Worm (Caenorhabditis elegans) whole organism, young adult: ENCODE data around the gene lin-22.

Experiments used
- B0336.3 ChIP-seq: fragments of 200-800 bp; sonication (Bioruptor generic); IDR thresholded peaks from 2 replicates; pipeline ENCODE4 v1.3.6; 2022; ENCODE audit warnings: missing genetic modification characterization, missing compliant biosample characterization
- C06A6.2 ChIP-seq: fragments of 200-800 bp; sonication (Bioruptor generic); conservative IDR thresholded peaks from 2 replicates; pipeline ENCODE4 v1.3.6; 2022; ENCODE audit warnings: missing genetic modification characterization, missing compliant biosample characterization
- F23B12.7 ChIP-seq: sonication (generic microtip); optimal IDR thresholded peaks from 2 replicates; lab custom pipeline; 2017; ENCODE audit warnings: missing genetic modification characterization, mild to moderate bottlenecking, missing compliant biosample characterization, antibody characterized with exemption, moderate library complexity; ENCODE audit not compliant: insufficient read depth
- F37B4.10 ChIP-seq: fragments of 200-800 bp; sonication (Bioruptor generic); IDR thresholded peaks from 2 replicates; pipeline ENCODE4 v1.3.6; 2022; ENCODE audit warnings: missing genetic modification characterization, missing compliant biosample characterization
- F52B5.7 ChIP-seq: sonication (generic microtip); optimal IDR thresholded peaks from 2 replicates; lab custom pipeline; 2016; ENCODE audit warnings: mild to moderate bottlenecking, missing genetic modification characterization, missing compliant biosample characterization
- F57C9.4 ChIP-seq: sonication (generic microtip); optimal IDR thresholded peaks from 2 replicates; lab custom pipeline; 2017; ENCODE audit warnings: mild to moderate bottlenecking, missing genetic modification characterization, missing compliant biosample characterization
- K11D2.4 ChIP-seq: fragments of 200-800 bp; sonication (Bioruptor generic); IDR thresholded peaks from 2 replicates; pipeline ENCODE4 v1.3.6; 2022; ENCODE audit warnings: missing genetic modification reagents, missing genetic modification characterization, missing compliant biosample characterization
- Y67H2A.10 ChIP-seq: fragments of 200-800 bp; sonication (Bioruptor generic); conservative IDR thresholded peaks from 2 replicates; pipeline ENCODE4 v1.3.6; 2022; ENCODE audit warnings: missing genetic modification reagents, missing genetic modification characterization, missing compliant biosample characterization
- ama-1 ChIP-seq, 3 experiments: fragments of 150-350 bp in 1 of 3; sonication (generic microtip) in 2 of 3; optimal IDR thresholded peaks; 2 replicates each; lab custom pipeline; 2014 to 2018; ENCODE audit warnings: missing biosample characterization in 2 of 3, missing genetic modification characterization in 2 of 3, missing genetic modification reagents in 2 of 3
- aptf-3 ChIP-seq: fragments of 200-800 bp; sonication (Bioruptor generic); IDR thresholded peaks from 2 replicates; pipeline ENCODE4 v1.3.6; 2022; ENCODE audit warnings: missing genetic modification characterization, missing compliant biosample characterization
- attf-3 ChIP-seq: fragments of 200-800 bp; sonication (Bioruptor generic); conservative IDR thresholded peaks from 2 replicates; pipeline ENCODE4 v1.3.6; 2022; ENCODE audit warnings: missing genetic modification reagents, missing genetic modification characterization, missing compliant biosample characterization
- attf-5 ChIP-seq: fragments of 200-800 bp; sonication (Bioruptor generic); optimal IDR thresholded peaks from 2 replicates; lab custom pipeline; 2018; ENCODE audit warnings: mild to moderate bottlenecking, missing genetic modification characterization, missing compliant biosample characterization
- cebp-2 ChIP-seq: fragments of 200-800 bp; sonication (Bioruptor generic); IDR thresholded peaks from 2 replicates; pipeline ENCODE4 v1.3.6; 2022; ENCODE audit warnings: missing genetic modification characterization, missing compliant biosample characterization
- ceh-40 ChIP-seq: fragments of 200-800 bp; sonication (Bioruptor generic); IDR thresholded peaks from 2 replicates; pipeline ENCODE4 v1.3.6; 2022; ENCODE audit warnings: missing genetic modification characterization, missing compliant biosample characterization
- ceh-91 ChIP-seq: fragments of 200-800 bp; sonication (Bioruptor generic); IDR thresholded peaks from 2 replicates; pipeline ENCODE4 v1.3.6; 2022; ENCODE audit warnings: missing genetic modification reagents, missing genetic modification characterization, missing compliant biosample characterization
- chd-7 ChIP-seq: sonication (generic microtip); optimal IDR thresholded peaks from 2 replicates; lab custom pipeline; 2016; ENCODE audit warnings: mild to moderate bottlenecking, missing genetic modification characterization, moderate library complexity, missing compliant biosample characterization
- egrh-3 ChIP-seq: fragments of 200-800 bp; sonication (Bioruptor generic); IDR thresholded peaks from 2 replicates; pipeline ENCODE4 v1.3.6; 2022; ENCODE audit warnings: missing genetic modification reagents, missing genetic modification characterization, missing compliant biosample characterization
- ekl-4 ChIP-seq: fragments of 200-800 bp; sonication (Bioruptor generic); IDR thresholded peaks from 2 replicates; pipeline ENCODE4 v1.3.6; 2022; ENCODE audit warnings: missing genetic modification reagents, missing genetic modification characterization, missing compliant biosample characterization
- ets-4 ChIP-seq: fragments of 200-800 bp; sonication (Bioruptor generic); optimal IDR thresholded peaks from 2 replicates; lab custom pipeline; 2018; ENCODE audit warnings: mild to moderate bottlenecking, missing genetic modification characterization, missing compliant biosample characterization
- hlh-12 ChIP-seq: sonication (generic microtip); optimal IDR thresholded peaks from 2 replicates; lab custom pipeline; 2016; ENCODE audit warnings: missing genetic modification characterization, missing compliant biosample characterization
- hmg-1.2 ChIP-seq: fragments of 200-800 bp; sonication (Bioruptor generic); IDR thresholded peaks from 2 replicates; pipeline ENCODE4 v1.3.6; 2022; ENCODE audit warnings: missing genetic modification reagents, missing genetic modification characterization, missing compliant biosample characterization
- let-526 ChIP-seq: fragments of 200-800 bp; sonication (Bioruptor generic); IDR thresholded peaks from 2 replicates; pipeline ENCODE4 v1.3.6; 2022; ENCODE audit warnings: missing genetic modification reagents, missing genetic modification characterization, missing compliant biosample characterization
- lin-26 ChIP-seq: fragments of 200-800 bp; sonication (Bioruptor generic); IDR thresholded peaks from 2 replicates; pipeline ENCODE4 v1.3.6; 2022; ENCODE audit warnings: missing genetic modification reagents, missing genetic modification characterization, missing compliant biosample characterization
- lin-40 ChIP-seq: sonication (generic microtip); optimal IDR thresholded peaks from 2 replicates; lab custom pipeline; 2016; ENCODE audit warnings: missing genetic modification characterization, mild to moderate bottlenecking, missing compliant biosample characterization, missing genotype, missing genetic modification reagents
- lsy-27 ChIP-seq: sonication (generic microtip); optimal IDR thresholded peaks from 2 replicates; lab custom pipeline; 2017; ENCODE audit warnings: missing genetic modification characterization, mild to moderate bottlenecking, missing compliant biosample characterization, antibody characterized with exemption, missing genotype, borderline replicate concordance; ENCODE audit not compliant: insufficient read depth
- madf-10 ChIP-seq: sonication (generic microtip); optimal IDR thresholded peaks from 2 replicates; lab custom pipeline; 2016; ENCODE audit warnings: mild to moderate bottlenecking, missing genetic modification characterization, missing compliant biosample characterization
- madf-6 ChIP-seq: fragments of 200-800 bp; sonication (Bioruptor generic); IDR thresholded peaks from 2 replicates; pipeline ENCODE4 v1.3.6; 2022; ENCODE audit warnings: missing genetic modification reagents, missing genetic modification characterization, missing compliant biosample characterization
- madf-8 ChIP-seq: fragments of 200-800 bp; sonication (Bioruptor generic); conservative IDR thresholded peaks from 2 replicates; pipeline ENCODE4 v1.3.6; 2022; ENCODE audit warnings: missing genetic modification reagents, missing genetic modification characterization, missing compliant biosample characterization
- mcd-1 ChIP-seq: fragments of 200-800 bp; sonication (Bioruptor generic); IDR thresholded peaks from 2 replicates; pipeline ENCODE4 v1.3.6; 2022; ENCODE audit warnings: missing genetic modification reagents, missing genetic modification characterization, missing compliant biosample characterization
- mel-28 ChIP-seq: sonication (generic microtip); optimal IDR thresholded peaks from 2 replicates; lab custom pipeline; 2016; ENCODE audit warnings: borderline replicate concordance, mild to moderate bottlenecking, missing genetic modification characterization, missing compliant biosample characterization
- nfya-1 ChIP-seq: sonication (generic microtip); optimal IDR thresholded peaks from 2 replicates; lab custom pipeline; 2017; ENCODE audit warnings: antibody characterized with exemption, missing compliant biosample characterization, missing genetic modification characterization, borderline replicate concordance; ENCODE audit not compliant: insufficient read depth
- nfya-2 ChIP-seq: fragments of 200-800 bp; sonication (Bioruptor generic); IDR thresholded peaks from 2 replicates; pipeline ENCODE4 v1.3.6; 2022; ENCODE audit warnings: missing genetic modification reagents, missing genetic modification characterization, missing compliant biosample characterization
- nfyb-1 ChIP-seq: fragments of 200-800 bp; sonication (Bioruptor generic); IDR thresholded peaks from 2 replicates; pipeline ENCODE4 v1.3.6; 2022; ENCODE audit warnings: missing genetic modification reagents, missing genetic modification characterization, missing compliant biosample characterization
- nhr-179 ChIP-seq: sonication (generic microtip); optimal IDR thresholded peaks from 2 replicates; lab custom pipeline; 2016; ENCODE audit warnings: mild to moderate bottlenecking, missing genetic modification characterization, missing compliant biosample characterization
- nhr-80 ChIP-seq: sonication (generic microtip); optimal IDR thresholded peaks from 2 replicates; lab custom pipeline; 2016; ENCODE audit warnings: missing genetic modification characterization, missing compliant biosample characterization
- pbrm-1 ChIP-seq: fragments of 200-800 bp; sonication (Bioruptor generic); IDR thresholded peaks from 2 replicates; pipeline ENCODE4 v1.3.6; 2022; ENCODE audit warnings: missing genetic modification reagents, missing genetic modification characterization, missing compliant biosample characterization
- pha-4 ChIP-seq: fragments of 150-350 bp; sonication (generic microtip); optimal IDR thresholded peaks from 2 replicates; lab custom pipeline; 2014; ENCODE audit warnings: missing biosample characterization, missing genetic modification reagents, missing genetic modification characterization
- snpc-1.1 ChIP-seq: sonication (generic microtip); optimal IDR thresholded peaks from 2 replicates; lab custom pipeline; 2017; ENCODE audit warnings: missing genetic modification characterization, mild to moderate bottlenecking, missing compliant biosample characterization, antibody characterized with exemption, moderate library complexity, missing genotype, missing genetic modification reagents; ENCODE audit not compliant: insufficient read depth
- snpc-3.4 ChIP-seq: sonication (generic microtip); optimal IDR thresholded peaks from 2 replicates; lab custom pipeline; 2017; ENCODE audit warnings: missing genetic modification characterization, mild to moderate bottlenecking, missing compliant biosample characterization, antibody characterized with exemption, moderate library complexity, missing genotype, missing genetic modification reagents
- snpc-4 ChIP-seq, 5 experiments: fragments of 150-350 bp in 1 of 5; sonication (generic microtip) in 4 of 5; optimal IDR thresholded peaks; 2 replicates each; lab custom pipeline; 2014 to 2018; ENCODE audit warnings: missing genetic modification characterization in 5 of 5, missing biosample characterization in 3 of 5, antibody characterized with exemption in 2 of 5, mild to moderate bottlenecking in 2 of 5, missing compliant biosample characterization in 2 of 5, missing genotype in 2 of 5, moderate library complexity in 2 of 5, missing genetic modification reagents in 1 of 5
- sptf-2 ChIP-seq: fragments of 200-800 bp; sonication (Bioruptor generic); optimal IDR thresholded peaks from 2 replicates; lab custom pipeline; 2018; ENCODE audit warnings: mild to moderate bottlenecking, missing genetic modification characterization, missing compliant biosample characterization
- tbx-9 ChIP-seq: sonication (generic microtip); optimal IDR thresholded peaks from 2 replicates; lab custom pipeline; 2016; ENCODE audit warnings: borderline replicate concordance, missing genetic modification characterization, inconsistent platforms, missing compliant biosample characterization
- tlf-1 ChIP-seq: fragments of 200-800 bp; sonication (Bioruptor generic); optimal IDR thresholded peaks from 2 replicates; lab custom pipeline; 2018; ENCODE audit warnings: mild to moderate bottlenecking, missing genetic modification characterization, missing compliant biosample characterization
- unc-130 ChIP-seq: sonication (generic microtip); optimal IDR thresholded peaks from 2 replicates; lab custom pipeline; 2016; ENCODE audit warnings: missing genetic modification reagents, missing genetic modification characterization, missing compliant biosample characterization
- zfh-2 ChIP-seq: fragments of 200-800 bp; sonication (Bioruptor generic); conservative IDR thresholded peaks from 2 replicates; pipeline ENCODE4 v1.3.6; 2022; ENCODE audit warnings: missing genetic modification reagents, missing genetic modification characterization, missing compliant biosample characterization
- ztf-3 ChIP-seq: fragments of 200-800 bp; sonication (Bioruptor generic); optimal IDR thresholded peaks from 2 replicates; lab custom pipeline; 2018; ENCODE audit warnings: mild to moderate bottlenecking, missing genetic modification characterization, missing compliant biosample characterization

lin-22 gene

DNA sequence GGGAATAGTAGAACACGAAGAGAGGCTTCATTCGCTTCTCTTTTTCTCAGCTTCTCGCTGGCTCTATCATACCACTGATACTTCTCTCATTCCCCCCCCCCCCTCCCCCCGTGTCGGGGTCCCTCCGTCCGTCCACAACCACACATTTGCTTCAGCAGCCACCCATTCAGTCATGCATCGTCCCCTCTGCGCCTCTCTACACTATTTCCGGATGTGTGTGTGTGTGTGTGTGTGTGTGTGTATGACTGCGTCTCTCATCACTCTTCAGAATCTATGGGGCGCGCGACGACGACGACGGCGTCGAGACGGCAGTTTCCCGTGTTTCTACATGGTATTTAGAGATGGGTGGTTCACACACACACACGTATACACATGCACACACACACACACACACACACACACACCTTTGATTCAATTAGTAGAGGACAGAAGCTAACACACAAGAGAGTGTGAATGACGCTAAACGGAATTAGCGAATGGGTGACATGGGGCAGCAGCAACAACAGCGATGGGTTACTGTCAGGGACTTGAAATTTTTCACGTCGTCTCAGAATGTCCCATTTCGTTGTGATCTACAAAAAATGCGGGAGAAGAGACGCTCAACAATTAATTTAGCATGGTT is 26.1 kb upstream of the lin-22 start (continued):
- TF ChIP-seq lsy-27 (tag; lab: Kevin White, UChicago) (no peak), mel-28 (tag; lab: Kevin White, UChicago) (no peak), let-526 (GFP tag; lab: Robert Waterston, UW) (no peak), madf-10 (peak; percentile 92), aptf-3 (GFP tag; lab: Robert Waterston, UW) (no peak), K11D2.4 (GFP tag; lab: Robert Waterston, UW) (peak; percentile 9; the same call in 1 of the 2 replicates), nfya-2 (GFP tag; lab: Robert Waterston, UW) (no peak), tlf-1 (GFP tag; lab: Kevin White, UChicago) (no peak), nhr-80 (tag; lab: Kevin White, UChicago) (no peak), pha-4 (tag; lab: Kevin White, UChicago) (no peak), madf-8 (GFP tag; lab: Robert Waterston, UW) (no peak), ceh-40 (no peak), nfya-1 (tag; lab: Kevin White, UChicago) (no peak), F37B4.10 (GFP tag; lab: Robert Waterston, UW) (no peak), lin-40 (tag; lab: Kevin White, UChicago) (no peak), snpc-1.1 (no peak), tbx-9 (tag; lab: Kevin White, UChicago) (no peak), ztf-3 (GFP tag; lab: Kevin White, UChicago) (peak; percentile 82), ets-4 (GFP tag; lab: Kevin White, UChicago) (no peak), ceh-91 (GFP tag; lab: Robert Waterston, UW) (no peak), chd-7 (tag; lab: Kevin White, UChicago) (peak; percentile 60), B0336.3 (peak; percentile 49), attf-5 (GFP tag; lab: Kevin White, UChicago) (peak; percentile 40), egrh-3 (GFP tag; lab: Robert Waterston, UW) (peak; percentile 83), hmg-1.2 (GFP tag; lab: Robert Waterston, UW) (peak; percentile 64), ama-1 (optimal IDR thresholded peaks at IDR 0.05; lab: Kevin White, UChicago) (no peak), ama-1 (GFP tag; optimal IDR thresholded peaks at IDR 0.05; lab: Kevin White, UChicago) (peak in 1 of 2 experiments; percentile 6), cebp-2 (GFP tag; lab: Robert Waterston, UW) (no peak), attf-3 (GFP tag; lab: Robert Waterston, UW) (no peak), madf-6 (GFP tag; lab: Robert Waterston, UW) (no peak), Y67H2A.10 (GFP tag; lab: Robert Waterston, UW) (no peak), unc-130 (GFP tag; lab: Kevin White, UChicago) (no peak), zfh-2 (peak; percentile 97), F57C9.4 (tag; lab: Kevin White, UChicago) (no peak), nfyb-1 (GFP tag; lab: Robert Waterston, UW) (0 out of 2 replicates have a peak, but pooled peaks have one; percentile 61), snpc-4 (GFP tag; optimal IDR thresholded peaks at IDR 0.05; lab: Kevin White, UChicago) (no peak), snpc-4 (tag; optimal IDR thresholded peaks at IDR 0.05; lab: Kevin White, UChicago) (no peak), mcd-1 (GFP tag; lab: Robert Waterston, UW) (peak; percentile 56), C06A6.2 (GFP tag; lab: Robert Waterston, UW) (no peak), F52B5.7 (peak; percentile 6), hlh-12 (tag; lab: Kevin White, UChicago) (no peak), snpc-3.4 (tag; lab: Kevin White, UChicago) (no peak), sptf-2 (GFP tag; lab: Kevin White, UChicago) (no peak), lin-26 (GFP tag; lab: Robert Waterston, UW) (no peak), ekl-4 (GFP tag; lab: Robert Waterston, UW) (no peak), pbrm-1 (no peak), nhr-179 (tag; lab: Kevin White, UChicago) (no peak), F23B12.7 (tag; lab: Kevin White, UChicago) (no peak)
